Worm (Caenorhabditis elegans): Measurements from ENCODE around the gene ttr-5.

ttr-5 gene

ce11 chrIII:9329790-9330366, at the start of gene ttr-5:
TSS of gene ttr-5 (plus strand) at chrIII:9330316.
- TF ChIP-seq him-1 (tag; optimal IDR thresholded peaks at IDR 0.05) = no peak
- no peak for TF ChIP-seq W03F9.2 (tag; optimal IDR thresholded peaks at IDR 0.05)

- TF ChIP-seq W03F9.2 (tag; optimal IDR thresholded peaks at IDR 0.05) (no peak), him-1 (tag; optimal IDR thresholded peaks at IDR 0.05) (no peak), dao-5 (tag; optimal IDR thresholded peaks at IDR 0.05) (no peak)
These were observed 48.6 kb upstream of the ttr-5 start, which contains the start of gene fozi-1 for ce11 chrIII:9281480-9281879. TSS of gene fozi-1 (plus strand) at chrIII:9281780.

- TF ChIP-seq dao-5 (tag; optimal IDR thresholded peaks at IDR 0.05) = no peak
- no peak for TF ChIP-seq him-1 (tag; optimal IDR thresholded peaks at IDR 0.05)
- TF ChIP-seq W03F9.2 (tag; optimal IDR thresholded peaks at IDR 0.05) = no peak
These were observed 41.6 kb upstream of the ttr-5 start for ce11 chrIII:9288540-9288939.

- TF ChIP-seq W03F9.2 (tag; optimal IDR thresholded peaks at IDR 0.05) (no peak), dao-5 (tag; optimal IDR thresholded peaks at IDR 0.05) (no peak), him-1 (tag; optimal IDR thresholded peaks at IDR 0.05) (no peak)
These were observed 40.3 kb upstream of the ttr-5 start for ce11 chrIII:9289815-9290214.

- TF ChIP-seq dao-5 (tag; optimal IDR thresholded peaks at IDR 0.05) = no peak
- no peak for TF ChIP-seq W03F9.2 (tag; optimal IDR thresholded peaks at IDR 0.05)
- TF ChIP-seq him-1 (tag; optimal IDR thresholded peaks at IDR 0.05) = no peak
These were observed 32.8 kb upstream of the ttr-5 start, which contains the start of gene K01B6.4 for ce11 chrIII:9297345-9297744. TSS of gene K01B6.4 (minus strand) at chrIII:9297445.

- TF ChIP-seq him-1 (tag; optimal IDR thresholded peaks at IDR 0.05) (no peak), dao-5 (tag; optimal IDR thresholded peaks at IDR 0.05) (no peak), W03F9.2 (tag; optimal IDR thresholded peaks at IDR 0.05) (no peak)
These were observed 31.0 kb upstream of the ttr-5 start for ce11 chrIII:9299116-9299515.

ce11 chrIII:9299919-9300318, 30.2 kb upstream of the ttr-5 start, which contains the start of gene K01B6.3:
TSS of gene K01B6.3 (plus strand) at chrIII:9300219.
- TF ChIP-seq him-1 (tag; optimal IDR thresholded peaks at IDR 0.05) = no peak

ce11 chrIII:9300670-9301069, 29.4 kb upstream of the ttr-5 start:
- TF ChIP-seq W03F9.2 (tag; optimal IDR thresholded peaks at IDR 0.05) = no peak

ce11 chrIII:9306596-9306995, 23.5 kb upstream of the ttr-5 start, which contains the start of gene srx-45:
TSS of gene srx-45 (minus strand) at chrIII:9306696.
- TF ChIP-seq W03F9.2 (tag; optimal IDR thresholded peaks at IDR 0.05) = no peak
- no peak for TF ChIP-seq dao-5 (tag; optimal IDR thresholded peaks at IDR 0.05)
- no peak for TF ChIP-seq him-1 (tag; optimal IDR thresholded peaks at IDR 0.05)

- no peak for TF ChIP-seq him-1 (tag; optimal IDR thresholded peaks at IDR 0.05)
- TF ChIP-seq dao-5 (tag; optimal IDR thresholded peaks at IDR 0.05) = no peak
- TF ChIP-seq W03F9.2 (tag; optimal IDR thresholded peaks at IDR 0.05) = no peak
These were observed 20.3 kb upstream of the ttr-5 start for ce11 chrIII:9309840-9310239.

ce11 chrIII:9314476-9314875, 15.6 kb upstream of the ttr-5 start, which contains the start of gene C40H1.8:
TSS of gene C40H1.8 (plus strand) at chrIII:9314717.
- no peak for TF ChIP-seq W03F9.2 (tag; optimal IDR thresholded peaks at IDR 0.05)
- no peak for TF ChIP-seq him-1 (tag; optimal IDR thresholded peaks at IDR 0.05)
- TF ChIP-seq dao-5 (tag; optimal IDR thresholded peaks at IDR 0.05) = no peak

- TF ChIP-seq him-1 (tag; optimal IDR thresholded peaks at IDR 0.05) (no peak), W03F9.2 (tag; optimal IDR thresholded peaks at IDR 0.05) (no peak), dao-5 (tag; optimal IDR thresholded peaks at IDR 0.05) (no peak)
These were observed 14.9 kb upstream of the ttr-5 start for ce11 chrIII:9315180-9315579.

- TF ChIP-seq dao-5 (tag; optimal IDR thresholded peaks at IDR 0.05) = no peak
- TF ChIP-seq W03F9.2 (tag; optimal IDR thresholded peaks at IDR 0.05) = no peak
- no peak for TF ChIP-seq him-1 (tag; optimal IDR thresholded peaks at IDR 0.05)
These were observed 12.5 kb upstream of the ttr-5 start for ce11 chrIII:9317601-9318000.

- TF ChIP-seq him-1 (tag; optimal IDR thresholded peaks at IDR 0.05) = no peak
- no peak for TF ChIP-seq dao-5 (tag; optimal IDR thresholded peaks at IDR 0.05)
- no peak for TF ChIP-seq W03F9.2 (tag; optimal IDR thresholded peaks at IDR 0.05)
These were observed 10.5 kb upstream of the ttr-5 start, which contains the start of gene C40H1.9 for ce11 chrIII:9319641-9320040. TSS of gene C40H1.9 (plus strand) at chrIII:9319941.

ce11 chrIII:9322010-9322409, 8.1 kb upstream of the ttr-5 start, which contains the start of gene cpb-1:
TSS of gene cpb-1 (plus strand) at chrIII:9322310.
- no peak for TF ChIP-seq W03F9.2 (tag; optimal IDR thresholded peaks at IDR 0.05)
- no peak for TF ChIP-seq him-1 (tag; optimal IDR thresholded peaks at IDR 0.05)
- TF ChIP-seq dao-5 (tag; optimal IDR thresholded peaks at IDR 0.05) = no peak

All from whole organism, L4/young adult.